Worm (Caenorhabditis elegans) whole organism, L4/young adult: ENCODE data around the gene glb-32.

Experiments
- W03F9.2 ChIP-seq: fragments of 150-350 bp; optimal IDR thresholded peaks from 2 replicates; lab custom pipeline; 2014; ENCODE audit warnings: missing biosample characterization, missing genetic modification characterization
- dao-5 ChIP-seq: sonication (generic microtip); optimal IDR thresholded peaks from 2 replicates; lab custom pipeline; 2016; ENCODE audit warnings: missing genotype, missing genetic modification characterization, moderate library complexity, missing compliant biosample characterization
- him-1 ChIP-seq: sonication (generic microtip); optimal IDR thresholded peaks from 2 replicates; lab custom pipeline; 2016; ENCODE audit warnings: missing genotype, missing genetic modification reagents, missing genetic modification characterization, missing compliant biosample characterization

DNA sequence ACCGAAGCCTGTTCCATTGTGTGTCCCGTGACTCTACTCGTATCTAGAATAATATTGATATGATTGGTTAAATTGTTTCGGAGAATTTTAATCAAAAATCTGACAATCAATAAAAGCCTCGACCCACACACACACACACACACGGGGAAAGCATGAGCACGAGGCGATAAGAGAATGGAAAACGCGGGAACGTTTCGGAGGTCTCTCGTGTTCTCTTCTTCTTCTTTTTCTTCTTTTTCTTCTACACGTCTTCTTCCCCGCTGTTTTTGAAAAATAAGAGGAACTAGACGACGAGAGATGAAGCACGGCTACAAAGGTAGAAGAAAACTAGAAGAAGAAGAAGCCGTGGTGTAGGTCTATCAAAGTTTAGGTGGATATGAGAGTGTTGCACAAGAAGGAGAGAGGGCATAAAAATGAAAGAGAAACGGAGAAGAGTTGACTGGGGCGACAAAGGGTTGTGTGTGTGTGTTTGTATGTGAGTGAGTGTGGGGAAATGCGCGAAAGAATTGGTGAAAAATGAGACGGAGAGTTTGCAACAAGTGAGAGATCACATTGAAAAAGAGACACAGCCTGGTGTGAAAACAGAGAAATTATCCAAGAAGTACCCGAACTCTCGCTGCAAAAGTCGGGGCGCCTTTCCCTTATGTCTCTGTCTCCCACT lies 24.5 kb downstream of the glb-32 start, which contains the start of gene mlk-1:
- TF ChIP-seq him-1 (tag; lab: Kevin White, UChicago) = peak; percentile 37
- TF ChIP-seq dao-5 (tag; lab: Kevin White, UChicago) = no peak
- no peak for TF ChIP-seq W03F9.2 (tag; lab: Kevin White, UChicago)
